Worm (Caenorhabditis elegans): ENCODE data around the gene Y57G11C.14.

ce11 chrIV:14797849-14798248, 1.3 kb upstream of the Y57G11C.14 start, which contains the start of gene arl-8:
- TF ChIP-seq tab-1 (GFP tag; IDR thresholded peaks at IDR 0.05) (no peak), ztf-23 (GFP tag; IDR thresholded peaks at IDR 0.05) (no peak), med-1 (GFP tag; optimal IDR thresholded peaks at IDR 0.05; ENCODE audit: insufficient read depth) (no peak)
